Fruit fly (Drosophila melanogaster) Kc167 (cell line): Measurements from ENCODE around the gene cyst.

ENCODE experiments used
- Sin3A ChIP-seq: fragments of >200 bp; optimal IDR thresholded peaks from 2 replicates; lab custom pipeline; 2018; ENCODE audit warnings: missing external identifiers
- ttk ChIP-seq: sonication (Bioruptor generic); optimal IDR thresholded peaks from 2 replicates; lab custom pipeline; 2017; ENCODE audit warnings: missing external identifiers

- no peak for TF ChIP-seq Sin3A
- no peak for TF ChIP-seq ttk (lab: Kevin White, UChicago)
Measured at dm6 chr2L:19526316-19526715, 17.8 kb upstream of the cyst start, which contains the start of the genes Dpm1 and CG10137.
